Fruit fly (Drosophila melanogaster) whole organism, prepupa: ENCODE data around the gene P5CDh2.
A peak's percentile ranks its signal among the peaks of the same experiment; 100 is the strongest.

ENCODE experiments used
- Blimp-1 ChIP-seq: fragments of 200-800 bp; sonication (Bioruptor generic); optimal IDR thresholded peaks from 3 replicates; lab custom pipeline; 2017; ENCODE audit warnings: missing biosample characterization, missing genetic modification characterization, mild to moderate bottlenecking, moderate library complexity, missing genetic modification reagents
- CG10631 ChIP-seq: fragments of 200-800 bp; sonication (Bioruptor generic); optimal IDR thresholded peaks from 2 replicates; lab custom pipeline; 2016; ENCODE audit warnings: missing biosample characterization, missing genetic modification characterization
- CG10669 ChIP-seq: fragments of 200-800 bp; sonication (Bioruptor generic); optimal IDR thresholded peaks from 3 replicates; lab custom pipeline; 2018; ENCODE audit warnings: missing biosample characterization, mild to moderate bottlenecking, missing genetic modification characterization, moderate library complexity
- CG11762 ChIP-seq: fragments of 200-800 bp; sonication (Bioruptor generic); optimal IDR thresholded peaks from 3 replicates; lab custom pipeline; 2016; ENCODE audit warnings: missing biosample characterization, missing genetic modification characterization; ENCODE audit not compliant: insufficient read depth
- CG11902 ChIP-seq: fragments of 200-800 bp; sonication (Bioruptor generic); optimal IDR thresholded peaks from 3 replicates; lab custom pipeline; 2016; ENCODE audit warnings: missing biosample characterization, missing genetic modification characterization
- CG15336 ChIP-seq: fragments of 200-800 bp; sonication (Bioruptor generic); IDR thresholded peaks from 2 replicates; pipeline ENCODE4 v1.3.6; 2022; ENCODE audit warnings: missing biosample characterization, missing genetic modification characterization
- CG16779 ChIP-seq: fragments of 200-800 bp; sonication (Bioruptor generic); optimal IDR thresholded peaks from 3 replicates; lab custom pipeline; 2017; ENCODE audit warnings: missing biosample characterization, mild to moderate bottlenecking, missing genetic modification characterization
- CG3032 ChIP-seq: fragments of 200-800 bp; optimal IDR thresholded peaks from 2 replicates; lab custom pipeline; 2019; ENCODE audit warnings: missing biosample characterization, mild to moderate bottlenecking, missing genetic modification characterization, moderate library complexity
- CG31627 ChIP-seq: fragments of 200-800 bp; sonication (Bioruptor generic); optimal IDR thresholded peaks from 3 replicates; lab custom pipeline; 2016; ENCODE audit warnings: missing biosample characterization, missing genetic modification characterization
- CG32006 ChIP-seq: fragments of 200-800 bp; sonication (Bioruptor generic); optimal IDR thresholded peaks from 3 replicates; lab custom pipeline; 2017; ENCODE audit warnings: missing biosample characterization, mild to moderate bottlenecking, missing genetic modification characterization
- CG34406 ChIP-seq: fragments of 200-800 bp; sonication (Bioruptor generic); optimal IDR thresholded peaks from 3 replicates; lab custom pipeline; 2016; ENCODE audit warnings: missing biosample characterization, missing genetic modification characterization
- CG3919 ChIP-seq: fragments of 200-800 bp; sonication (Bioruptor generic); optimal IDR thresholded peaks from 3 replicates; lab custom pipeline; 2016; ENCODE audit warnings: missing biosample characterization, missing genetic modification characterization
- CG4318 ChIP-seq: fragments of 200-800 bp; sonication (Bioruptor generic); optimal IDR thresholded peaks from 3 replicates; lab custom pipeline; 2017; ENCODE audit warnings: missing biosample characterization, mild to moderate bottlenecking, missing genetic modification characterization
- CG6163 ChIP-seq: fragments of 200-800 bp; sonication (Bioruptor generic); IDR thresholded peaks from 3 replicates; pipeline ENCODE4 v1.3.6; 2022; ENCODE audit warnings: missing biosample characterization, missing genetic modification characterization
- CG6276 ChIP-seq: fragments of 200-800 bp; sonication (Bioruptor generic); optimal IDR thresholded peaks from 2 replicates; lab custom pipeline; 2017; ENCODE audit warnings: missing biosample characterization, mild to moderate bottlenecking, missing genetic modification characterization
- CG6792 ChIP-seq: fragments of 200-800 bp; sonication (Bioruptor generic); optimal IDR thresholded peaks from 3 replicates; lab custom pipeline; 2016; ENCODE audit warnings: missing biosample characterization, missing genetic modification characterization
- CG6808 ChIP-seq: fragments of 200-800 bp; sonication (Bioruptor generic); optimal IDR thresholded peaks from 3 replicates; lab custom pipeline; 2017; ENCODE audit warnings: missing biosample characterization, missing genetic modification characterization, mild to moderate bottlenecking, moderate library complexity, missing genetic modification reagents
- CG6854 ChIP-seq: fragments of 200-800 bp; sonication (Bioruptor generic); optimal IDR thresholded peaks from 2 replicates; lab custom pipeline; 2017; ENCODE audit warnings: missing biosample characterization, mild to moderate bottlenecking, missing genetic modification characterization
- CG7368 ChIP-seq: fragments of 200-800 bp; sonication (Bioruptor generic); optimal IDR thresholded peaks from 3 replicates; lab custom pipeline; 2016; ENCODE audit warnings: missing biosample characterization, missing genetic modification characterization
- CG8119 ChIP-seq: fragments of 200-800 bp; sonication (Bioruptor generic); IDR thresholded peaks from 3 replicates; pipeline ENCODE4 v1.3.6; 2022; ENCODE audit warnings: missing biosample characterization, missing genetic modification characterization
- CG8319 ChIP-seq: fragments of 200-800 bp; sonication (Bioruptor generic); optimal IDR thresholded peaks from 3 replicates; lab custom pipeline; 2016; ENCODE audit warnings: missing biosample characterization, missing genetic modification characterization
- CG8632 ChIP-seq: fragments of 200-800 bp; sonication (Bioruptor generic); optimal IDR thresholded peaks from 3 replicates; lab custom pipeline; 2016; ENCODE audit warnings: missing biosample characterization, missing genetic modification characterization
- Eip75B ChIP-seq: fragments of 200-800 bp; sonication (Bioruptor generic); optimal IDR thresholded peaks from 3 replicates; lab custom pipeline; 2016; ENCODE audit warnings: missing biosample characterization, missing genetic modification characterization
- Eip78C ChIP-seq: fragments of 200-800 bp; sonication (Bioruptor generic); peaks from one replicate; lab custom pipeline; 2016; ENCODE audit warnings: missing biosample characterization, missing genetic modification characterization
- Eip93F ChIP-seq: fragments of 200-800 bp; sonication (Bioruptor generic); optimal IDR thresholded peaks from 2 replicates; lab custom pipeline; 2016; ENCODE audit warnings: missing biosample characterization, mild to moderate bottlenecking, missing genetic modification characterization
- Ets96B ChIP-seq: fragments of 200-800 bp; optimal IDR thresholded peaks from 2 replicates; lab custom pipeline; 2019; ENCODE audit warnings: missing biosample characterization, mild to moderate bottlenecking, missing genetic modification characterization, moderate library complexity
- Gug ChIP-seq: fragments of 200-800 bp; sonication (Bioruptor generic); IDR thresholded peaks from 2 replicates; pipeline ENCODE4 v1.3.6; 2022; ENCODE audit warnings: missing biosample characterization, missing genetic modification characterization
- Hr38 ChIP-seq: sonication (Bioruptor generic); optimal IDR thresholded peaks from 2 replicates; lab custom pipeline; 2016; ENCODE audit warnings: missing biosample characterization, missing genetic modification characterization
- Hr39 ChIP-seq: fragments of 200-800 bp; sonication (Bioruptor generic); optimal IDR thresholded peaks from 2 replicates; lab custom pipeline; 2016; ENCODE audit warnings: missing biosample characterization, missing genetic modification characterization
- Lpt ChIP-seq: fragments of 200-800 bp; sonication (Bioruptor generic); optimal IDR thresholded peaks from 3 replicates; lab custom pipeline; 2016; ENCODE audit warnings: missing biosample characterization, missing genetic modification characterization
- Met ChIP-seq: fragments of 200-800 bp; sonication (Bioruptor generic); optimal IDR thresholded peaks from 3 replicates; lab custom pipeline; 2016; ENCODE audit warnings: missing biosample characterization, missing genetic modification characterization
- OdsH ChIP-seq: fragments of 200-800 bp; sonication (Bioruptor generic); optimal IDR thresholded peaks from 3 replicates; lab custom pipeline; 2016; ENCODE audit warnings: missing biosample characterization, missing genetic modification characterization
- Smox ChIP-seq: fragments of 200-800 bp; sonication (Bioruptor generic); optimal IDR thresholded peaks from 3 replicates; lab custom pipeline; 2016; ENCODE audit warnings: missing biosample characterization, missing genetic modification characterization
- Sox102F ChIP-seq: fragments of 200-800 bp; sonication (Bioruptor generic); optimal IDR thresholded peaks from 2 replicates; lab custom pipeline; 2016; ENCODE audit warnings: missing biosample characterization, mild to moderate bottlenecking, missing genetic modification characterization
- Sox14 ChIP-seq: fragments of 200-800 bp; sonication (Bioruptor generic); optimal IDR thresholded peaks from 3 replicates; lab custom pipeline; 2016; ENCODE audit warnings: missing biosample characterization, missing genetic modification characterization
- Sox15 ChIP-seq: fragments of 200-800 bp; sonication (Bioruptor generic); optimal IDR thresholded peaks from 3 replicates; lab custom pipeline; 2016; ENCODE audit warnings: missing biosample characterization, missing genetic modification characterization
- acj6 ChIP-seq: fragments of 200-800 bp; sonication (Bioruptor generic); optimal IDR thresholded peaks from 3 replicates; lab custom pipeline; 2016; ENCODE audit warnings: missing biosample characterization, missing genetic modification characterization
- dac ChIP-seq: fragments of 200-800 bp; sonication (Bioruptor generic); optimal IDR thresholded peaks from 2 replicates; lab custom pipeline; 2017; ENCODE audit warnings: missing biosample characterization, mild to moderate bottlenecking, missing genetic modification characterization
- dsx ChIP-seq: fragments of 200-800 bp; optimal IDR thresholded peaks from 3 replicates; lab custom pipeline; 2019; ENCODE audit warnings: missing biosample characterization, mild to moderate bottlenecking, missing genetic modification characterization, moderate library complexity; ENCODE audit not compliant: poor library complexity, severe bottlenecking
- eg ChIP-seq: fragments of 200-800 bp; sonication (Bioruptor generic); IDR thresholded peaks from 3 replicates; pipeline ENCODE4 v1.3.6; 2022; ENCODE audit warnings: missing biosample characterization, missing genetic modification characterization
- esn ChIP-seq: fragments of 200-800 bp; sonication (Bioruptor generic); optimal IDR thresholded peaks from 2 replicates; lab custom pipeline; 2016; ENCODE audit warnings: missing biosample characterization, mild to moderate bottlenecking, missing genetic modification characterization, moderate library complexity
- fd59A ChIP-seq: fragments of 200-800 bp; sonication (Bioruptor generic); optimal IDR thresholded peaks from 2 replicates; lab custom pipeline; 2017; ENCODE audit warnings: missing biosample characterization, mild to moderate bottlenecking, missing genetic modification characterization, missing genetic modification reagents
- fd85E ChIP-seq: fragments of 200-800 bp; sonication (Bioruptor generic); optimal IDR thresholded peaks from 3 replicates; lab custom pipeline; 2016; ENCODE audit warnings: missing biosample characterization, missing genetic modification characterization
- salr ChIP-seq, 2 experiments: fragments of 200-800 bp; sonication (Bioruptor generic); optimal IDR thresholded peaks; 3 replicates each; lab custom pipeline; 2016 to 2018; ENCODE audit warnings: missing biosample characterization in 2 of 2, missing genetic modification characterization in 2 of 2, mild to moderate bottlenecking in 1 of 2
- spab ChIP-seq: fragments of 200-800 bp; sonication (Bioruptor generic); optimal IDR thresholded peaks from 2 replicates; lab custom pipeline; 2017; ENCODE audit warnings: missing biosample characterization, mild to moderate bottlenecking, missing genetic modification characterization, missing genetic modification reagents
- ss ChIP-seq, 2 experiments: fragments of 200-800 bp; sonication (Bioruptor generic); optimal IDR thresholded peaks; 2 replicates in 1 of 2; 3 replicates in 1 of 2; lab custom pipeline; 2017 to 2018; ENCODE audit warnings: mild to moderate bottlenecking in 2 of 2, missing biosample characterization in 2 of 2, missing genetic modification characterization in 2 of 2, moderate library complexity in 1 of 2
- topi ChIP-seq: fragments of 200-800 bp; sonication (Bioruptor generic); optimal IDR thresholded peaks from 3 replicates; lab custom pipeline; 2016; ENCODE audit warnings: missing biosample characterization, missing genetic modification characterization
- vri ChIP-seq: fragments of 200-800 bp; sonication (Bioruptor generic); optimal IDR thresholded peaks from 3 replicates; lab custom pipeline; 2016; ENCODE audit warnings: missing biosample characterization, mild to moderate bottlenecking, missing genetic modification characterization

The P5CDh2 gene

dm6 chr3R:21848271-21848670 is 29.5 kb upstream of the P5CDh2 start (continued):
- TF ChIP-seq CG34406 (GFP tag; lab: Kevin White, UChicago) (no peak), salr (GFP tag; optimal IDR thresholded peaks at IDR 0.05; lab: Kevin White, UChicago) (no peak), CG10669 (no peak), fd59A (GFP tag; lab: Kevin White, UChicago) (no peak), Eip78C (GFP tag; lab: Kevin White, UChicago) (peak; percentile 54), CG3919 (no peak), Eip93F (no peak), topi (GFP tag; lab: Kevin White, UChicago) (no peak), CG4318 (GFP tag; lab: Kevin White, UChicago) (no peak), Hr38 (GFP tag; lab: Kevin White, UChicago) (no peak), CG8319 (no peak)
- TF ChIP-seq, all 60 proteins: peak for 4

DNA sequence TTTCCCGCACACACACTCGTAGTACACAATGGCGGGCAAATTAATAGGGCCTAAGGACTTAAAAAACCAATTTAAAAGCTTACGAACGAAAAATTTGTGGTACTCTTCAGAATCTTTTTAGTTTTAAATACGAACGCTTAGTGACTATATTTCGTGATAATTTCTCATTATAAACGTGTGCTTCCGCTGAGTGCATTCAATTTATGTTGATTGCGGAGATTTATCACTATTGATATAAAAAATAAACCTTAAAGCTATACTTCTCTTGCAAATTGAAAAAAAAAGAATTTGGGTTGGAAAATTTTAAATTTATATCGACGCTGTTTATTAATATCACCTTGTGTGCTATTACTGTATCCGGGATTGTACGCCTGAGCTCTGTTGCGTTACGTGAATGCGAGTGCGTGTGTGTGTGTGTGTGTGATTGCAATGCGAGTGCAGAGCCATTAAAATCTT is 28.7 kb upstream of the P5CDh2 start:
- peak; percentile 94 for TF ChIP-seq fd59A (GFP tag; lab: Kevin White, UChicago)
- TF ChIP-seq CG11902 (GFP tag; lab: Kevin White, UChicago) = peak; percentile 93
- peak; percentile 91 for TF ChIP-seq Eip93F
- peak; percentile 91 for TF ChIP-seq Ets96B (tag; lab: Kevin White, UChicago)
- peak; percentile 96 for TF ChIP-seq CG31627 (GFP tag; lab: Kevin White, UChicago)
- TF ChIP-seq ss (GFP tag; optimal IDR thresholded peaks at IDR 0.05; lab: Kevin White, UChicago) = peak; percentile 95
- TF ChIP-seq Sox14 (GFP tag; lab: Kevin White, UChicago) = peak; percentile 96
- peak; percentile 47 to 97 for TF ChIP-seq salr (GFP tag; optimal IDR thresholded peaks at IDR 0.05; lab: Kevin White, UChicago)
- TF ChIP-seq Blimp-1 = peak; percentile 91
- TF ChIP-seq CG8632 = peak; percentile 94
- TF ChIP-seq Eip78C (GFP tag; lab: Kevin White, UChicago) = peak; percentile 100
- peak; percentile 98 for TF ChIP-seq esn (GFP tag; lab: Kevin White, UChicago)
- peak; percentile 96 for TF ChIP-seq CG6854 (GFP tag; lab: Kevin White, UChicago)
- peak; percentile 93 for TF ChIP-seq CG10669
- peak; percentile 88 for TF ChIP-seq Gug (GFP tag; lab: Robert Waterston, UW)
- TF ChIP-seq CG8119 = peak; percentile 94
- peak; percentile 93 for TF ChIP-seq Sox15 (GFP tag; lab: Kevin White, UChicago)
- TF ChIP-seq Met (GFP tag; lab: Kevin White, UChicago) = peak; percentile 96
- TF ChIP-seq OdsH (GFP tag; lab: Kevin White, UChicago) = peak; percentile 95
- TF ChIP-seq Smox (GFP tag; lab: Kevin White, UChicago) = peak; percentile 96
- TF ChIP-seq CG32006 (GFP tag; lab: Kevin White, UChicago) = peak; percentile 98
- TF ChIP-seq CG10631 = peak; percentile 94
- peak; percentile 94 for TF ChIP-seq CG11762 (GFP tag; lab: Kevin White, UChicago)
- peak; percentile 80 for TF ChIP-seq fd85E (GFP tag; lab: Kevin White, UChicago)
- peak; percentile 94 for TF ChIP-seq CG15336 (GFP tag; lab: Robert Waterston, UW)
- TF ChIP-seq vri (GFP tag; lab: Kevin White, UChicago) = peak; percentile 93
- TF ChIP-seq CG16779 (tag; lab: Kevin White, UChicago) = peak; percentile 94
- TF ChIP-seq Hr39 (GFP tag; lab: Kevin White, UChicago) = peak; percentile 96
- peak; percentile 95 for TF ChIP-seq Lpt (GFP tag; lab: Kevin White, UChicago)
- peak; percentile 96 for TF ChIP-seq CG3919
- TF ChIP-seq CG6276 (GFP tag; lab: Kevin White, UChicago) = peak; percentile 95
- peak; percentile 91 for TF ChIP-seq dsx (GFP tag; lab: Kevin White, UChicago)
- TF ChIP-seq Sox102F (GFP tag; lab: Kevin White, UChicago) = peak; percentile 95
- TF ChIP-seq dac (GFP tag; lab: Kevin White, UChicago) = peak; percentile 85
- TF ChIP-seq CG6792 (GFP tag; lab: Kevin White, UChicago) = peak; percentile 97
- TF ChIP-seq spab (GFP tag; lab: Kevin White, UChicago) = peak; percentile 96
- peak; percentile 97 for TF ChIP-seq CG34406 (GFP tag; lab: Kevin White, UChicago)
- TF ChIP-seq CG3032 (tag; lab: Kevin White, UChicago) = peak; percentile 91
- peak; percentile 17 for TF ChIP-seq Hr38 (GFP tag; lab: Kevin White, UChicago)
- TF ChIP-seq CG7368 (GFP tag; lab: Kevin White, UChicago) = peak; percentile 87
- TF ChIP-seq CG4318 (GFP tag; lab: Kevin White, UChicago) = peak; percentile 92
- peak; percentile 88 for TF ChIP-seq eg
- peak; percentile 96 for TF ChIP-seq acj6 (GFP tag; lab: Kevin White, UChicago)
- TF ChIP-seq Eip75B (GFP tag; lab: Kevin White, UChicago) = peak; percentile 98
- TF ChIP-seq CG6808 (GFP tag; lab: Kevin White, UChicago) = peak; percentile 96
- peak; percentile 86 for TF ChIP-seq CG6163 (GFP tag; lab: Robert Waterston, UW)
